Worm (Caenorhabditis elegans): ENCODE results near the gene W05B10.6.
A peak's percentile ranks its signal among the peaks of the same experiment; 100 is the strongest.

W05B10.6 gene

DNA sequence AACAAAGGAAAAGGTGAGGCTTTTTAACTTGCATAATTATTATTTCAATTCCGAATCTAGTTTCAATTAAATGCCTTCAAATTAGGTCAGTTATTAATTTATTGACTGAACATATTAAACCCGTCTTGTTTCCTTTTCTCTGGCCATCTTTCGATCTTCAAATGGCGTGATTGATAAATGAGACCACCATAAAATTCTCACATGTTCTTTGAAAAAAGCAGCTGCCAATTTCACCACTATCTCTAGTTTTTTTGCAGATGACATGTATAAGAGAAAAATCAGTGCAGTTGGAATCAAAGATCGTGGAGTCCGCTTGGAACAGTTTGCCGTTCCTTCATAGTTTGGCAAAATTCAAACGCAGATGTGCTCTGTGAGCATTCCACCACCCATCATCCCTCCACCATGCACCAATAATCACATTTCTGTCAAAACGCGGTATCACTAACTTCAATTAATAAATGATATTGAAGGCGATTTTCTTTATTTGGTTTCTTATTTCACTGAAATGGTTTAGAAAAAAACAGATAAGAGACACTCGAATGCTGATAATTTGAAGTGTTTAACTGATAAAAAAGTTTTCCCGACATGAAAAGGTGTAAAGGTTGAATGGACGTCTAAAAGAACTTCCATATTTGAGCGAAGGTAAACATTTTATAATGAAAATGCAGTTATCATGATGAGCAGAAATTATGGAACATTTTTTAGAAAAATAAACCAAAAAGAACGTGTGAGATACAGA lies 20.1 kb downstream of the W05B10.6 start (continued):
- TF ChIP-seq tag-97 (GFP tag; IDR thresholded peaks at IDR 0.05), result no peak
- TF ChIP-seq Y48G9A.11 (GFP tag; IDR thresholded peaks at IDR 0.05), result no peak
- no peak for TF ChIP-seq ceh-20 (GFP tag; IDR thresholded peaks at IDR 0.05)
- no peak for TF ChIP-seq dmd-8 (GFP tag; IDR thresholded peaks at IDR 0.05)
- TF ChIP-seq nhr-10 (tag; optimal IDR thresholded peaks at IDR 0.05), result no peak

DNA sequence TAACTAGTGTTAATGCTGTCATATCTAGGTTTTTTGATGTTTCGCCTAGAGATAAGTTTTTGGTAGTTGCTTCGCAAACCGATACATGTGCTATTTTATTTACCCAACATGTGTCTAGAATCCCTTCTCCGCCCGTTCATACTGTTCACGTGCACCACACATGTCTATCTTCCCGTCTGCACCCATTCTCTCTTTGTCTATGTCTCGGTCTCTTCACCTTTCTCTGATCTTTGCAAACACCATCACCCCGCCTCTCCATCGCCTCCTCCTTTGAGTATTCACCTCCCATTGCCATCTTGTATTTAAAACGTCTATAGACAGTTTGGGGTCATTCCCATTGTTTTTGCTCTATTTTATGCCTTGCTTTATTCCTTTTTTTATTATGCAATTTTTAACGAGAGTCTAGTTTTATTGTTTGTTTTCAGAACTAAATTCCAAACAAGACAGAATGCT lies 20.8 kb downstream of the W05B10.6 start, which contains the start of gene F56H9.2:
Gene F56H9.2, plus strand, starts transcription at position 426 of the 453 bp plus-strand sequence.
- TF ChIP-seq nhr-28 (tag; optimal IDR thresholded peaks at IDR 0.05), result peak; percentile 51
- TF ChIP-seq nhr-6 (tag; optimal IDR thresholded peaks at IDR 0.05), result peak; percentile 88
- TF ChIP-seq ceh-20 (GFP tag; IDR thresholded peaks at IDR 0.05), result peak; percentile 73
- no peak for TF ChIP-seq lir-3 (tag; optimal IDR thresholded peaks at IDR 0.05)
- TF ChIP-seq lin-1 (GFP tag; IDR thresholded peaks at IDR 0.05), result peak; percentile 60; the same call in 1 of the 2 replicates
- peak; percentile 59 for TF ChIP-seq nhr-77 (tag; optimal IDR thresholded peaks at IDR 0.05)
- TF ChIP-seq jun-1 (tag; optimal IDR thresholded peaks at IDR 0.05), result peak; percentile 23
- no peak for TF ChIP-seq skn-1 (tag; optimal IDR thresholded peaks at IDR 0.05)
- peak; percentile 94 for TF ChIP-seq mxl-3 (GFP tag; optimal IDR thresholded peaks at IDR 0.05)
- no peak for TF ChIP-seq egl-27 (tag; optimal IDR thresholded peaks at IDR 0.05)
- TF ChIP-seq mdt-29 (GFP tag; IDR thresholded peaks at IDR 0.05), result peak; percentile 36; the same call in 1 of the 2 replicates
- TF ChIP-seq mep-1 (tag; optimal IDR thresholded peaks at IDR 0.05), result peak; percentile 76
- TF ChIP-seq ztf-7 (tag; optimal IDR thresholded peaks at IDR 0.05), result peak; percentile 50
- peak; percentile 59 to 60 for TF ChIP-seq lsy-2 (tag; optimal IDR thresholded peaks at IDR 0.05)
- TF ChIP-seq nhr-41 (GFP tag; IDR thresholded peaks at IDR 0.05), result 0 out of 2 replicates have a peak, but pooled peaks have one; percentile 18
- peak; percentile 76 for TF ChIP-seq gei-8 (GFP tag; optimal IDR thresholded peaks at IDR 0.05)
- peak; percentile 66 for TF ChIP-seq nhr-102 (tag; optimal IDR thresholded peaks at IDR 0.05)
- peak; percentile 55; the same call in 1 of the 2 replicates for TF ChIP-seq pha-4 (GFP tag; IDR thresholded peaks at IDR 0.05)
- no peak for TF ChIP-seq pha-4 (tag; optimal IDR thresholded peaks at IDR 0.05)
- peak; percentile 96 for TF ChIP-seq nhr-48 (tag; optimal IDR thresholded peaks at IDR 0.05)
- TF ChIP-seq php-3 (GFP tag; IDR thresholded peaks at IDR 0.05), result peak; percentile 95
- peak; percentile 74; the same call in 1 of the 2 replicates for TF ChIP-seq saeg-2 (GFP tag; IDR thresholded peaks at IDR 0.05)
- TF ChIP-seq hlh-30 (tag; optimal IDR thresholded peaks at IDR 0.05; ENCODE audit: insufficient read depth), result peak; percentile 94
- no peak for TF ChIP-seq F37D6.2 (tag; optimal IDR thresholded peaks at IDR 0.05)
- no peak for TF ChIP-seq tag-97 (GFP tag; IDR thresholded peaks at IDR 0.05)
- peak; percentile 80; the same call in 1 of the 2 replicates for TF ChIP-seq tra-1 (GFP tag; IDR thresholded peaks at IDR 0.05)
- peak; percentile 98 for TF ChIP-seq dmd-6 (GFP tag; IDR thresholded peaks at IDR 0.05)
- TF ChIP-seq nhr-11 (tag; optimal IDR thresholded peaks at IDR 0.05), result peak; percentile 28
- TF ChIP-seq aha-1 (tag), result peak; percentile 97
- TF ChIP-seq rbr-2 (tag; optimal IDR thresholded peaks at IDR 0.05), result peak; percentile 48
- TF ChIP-seq ceh-32 (tag; optimal IDR thresholded peaks at IDR 0.05; ENCODE audit: poor library complexity), result no peak
- TF ChIP-seq ZK546.5 (tag; optimal IDR thresholded peaks at IDR 0.05), result no peak
- TF ChIP-seq zag-1 (tag; optimal IDR thresholded peaks at IDR 0.05), result no peak
- TF ChIP-seq nhr-25 (tag; optimal IDR thresholded peaks at IDR 0.05; ENCODE audit: borderline replicate concordance, insufficient read depth), result peak; percentile 67
- peak; percentile 49 for TF ChIP-seq cey-2 (tag; optimal IDR thresholded peaks at IDR 0.05; ENCODE audit: borderline replicate concordance, insufficient read depth)
- TF ChIP-seq ctbp-1 (GFP tag; IDR thresholded peaks at IDR 0.05), result 0 out of 2 replicates have a peak, but pooled peaks have one; percentile 12
- TF ChIP-seq D1046.2 (GFP tag; IDR thresholded peaks at IDR 0.05), result no peak
- TF ChIP-seq hlh-11 (tag; optimal IDR thresholded peaks at IDR 0.05), result peak; percentile 95
- TF ChIP-seq T20F7.1 (GFP tag; optimal IDR thresholded peaks at IDR 0.05), result peak; percentile 46
- peak; percentile 69 for TF ChIP-seq ama-1 (optimal IDR thresholded peaks at IDR 0.05)
- TF ChIP-seq mxl-2 (GFP tag; conservative IDR thresholded peaks at IDR 0.05), result peak; percentile 99
- no peak for TF ChIP-seq Y5F2A.4 (GFP tag; optimal IDR thresholded peaks at IDR 0.05)
- TF ChIP-seq hmg-1.1 (GFP tag; IDR thresholded peaks at IDR 0.05), result 0 out of 2 replicates have a peak, but pooled peaks have one; percentile 34
- TF ChIP-seq lin-38 (GFP tag; IDR thresholded peaks at IDR 0.05), result no peak
